Fruit fly (Drosophila melanogaster) whole organism, pupa: ENCODE measurements around the gene CG5781.

Experiments used
- CG12605 ChIP-seq: fragments of 200-800 bp; sonication (Bioruptor generic); IDR thresholded peaks from 2 replicates; pipeline ENCODE4 v1.3.6; 2022; ENCODE audit warnings: missing biosample characterization, missing genetic modification characterization
- CG17806 ChIP-seq: fragments of 200-800 bp; sonication (Bioruptor generic); optimal IDR thresholded peaks from 2 replicates; lab custom pipeline; 2018; ENCODE audit warnings: missing biosample characterization, mild to moderate bottlenecking, missing genetic modification characterization, moderate library complexity
- fd96Ca ChIP-seq: fragments of 200-800 bp; sonication (Bioruptor generic); IDR thresholded peaks from 3 replicates; pipeline ENCODE4 v1.3.6; 2022; ENCODE audit warnings: missing biosample characterization, missing genetic modification characterization

- TF ChIP-seq CG12605 (GFP tag; lab: Robert Waterston, UW) (no peak), CG17806 (tag; lab: Kevin White, UChicago) (no peak), fd96Ca (GFP tag; lab: Robert Waterston, UW) (no peak)
Measured at dm6 chr2L:12679310-12679709, 17.8 kb downstream of the CG5781 start.
